Worm (Caenorhabditis elegans) whole organism, L1 larva: ENCODE results near the gene srv-22.

ENCODE experiments used
- aha-1 ChIP-seq: fragments of 150-350 bp; optimal IDR thresholded peaks from 2 replicates; lab custom pipeline; 2014; ENCODE audit warnings: missing biosample characterization, missing genetic modification characterization
- ama-1 ChIP-seq: fragments of 150-350 bp; optimal IDR thresholded peaks from 2 replicates; lab custom pipeline; 2014
- efl-1 ChIP-seq, 4 experiments: fragments of 150-350 bp; optimal IDR thresholded peaks in 3 of 4; peaks in 1 of 4; 1 replicate in 1 of 4; 2 replicates in 3 of 4; lab custom pipeline; 2014; ENCODE audit warnings: missing biosample characterization in 2 of 4, missing genetic modification characterization in 2 of 4, missing genetic modification reagents in 2 of 4
- efl-3 ChIP-seq: fragments of 200-800 bp; sonication (Bioruptor generic); optimal IDR thresholded peaks from 2 replicates; lab custom pipeline; 2018; ENCODE audit warnings: mild to moderate bottlenecking, missing genetic modification characterization, missing compliant biosample characterization
- egl-27 ChIP-seq, 2 experiments: fragments of 150-350 bp in 1 of 2; sonication (generic microtip); optimal IDR thresholded peaks; 3 replicates each; lab custom pipeline; 2017 to 2018; ENCODE audit warnings: missing biosample characterization in 2 of 2, missing genetic modification characterization in 2 of 2, missing genetic modification reagents in 2 of 2
- lin-15B ChIP-seq: fragments of 150-350 bp; sonication (generic microtip); optimal IDR thresholded peaks from 3 replicates; lab custom pipeline; 2014; ENCODE audit warnings: missing biosample characterization, missing genetic modification characterization
- lir-3 ChIP-seq: sonication (generic microtip); optimal IDR thresholded peaks from 2 replicates; lab custom pipeline; 2016; ENCODE audit warnings: mild to moderate bottlenecking, missing genetic modification characterization, moderate library complexity, missing compliant biosample characterization; ENCODE audit not compliant: poor library complexity
- nhr-11 ChIP-seq: fragments of 150-350 bp; optimal IDR thresholded peaks from 2 replicates; lab custom pipeline; 2014; ENCODE audit warnings: missing biosample characterization, missing genetic modification characterization
- nhr-12 ChIP-seq: sonication (generic microtip); optimal IDR thresholded peaks from 2 replicates; lab custom pipeline; 2017; ENCODE audit warnings: missing biosample characterization, missing genetic modification characterization
- nhr-19 ChIP-seq: fragments of 200-800 bp; sonication (Bioruptor generic); conservative IDR thresholded peaks from 2 replicates; pipeline ENCODE4 v1.3.6; 2022; ENCODE audit warnings: missing genetic modification characterization, missing compliant biosample characterization
- nhr-90 ChIP-seq: sonication (generic microtip); optimal IDR thresholded peaks from 2 replicates; lab custom pipeline; 2016; ENCODE audit warnings: mild to moderate bottlenecking, missing genetic modification characterization, missing compliant biosample characterization; ENCODE audit not compliant: poor library complexity
- snpc-4 ChIP-seq: fragments of 150-350 bp; optimal IDR thresholded peaks from 2 replicates; lab custom pipeline; 2014; ENCODE audit warnings: missing biosample characterization, missing genetic modification characterization

ce11 chrIV:5870072-5870471 lies 9.7 kb downstream of the srv-22 start, which contains the start of gene srv-17:
- TF ChIP-seq ama-1 (lab: Kevin White, UChicago) (no peak), egl-27 (tag; optimal IDR thresholded peaks at IDR 0.05; lab: Kevin White, UChicago) (no peak), lir-3 (tag; lab: Kevin White, UChicago) (no peak), nhr-12 (tag; lab: Kevin White, UChicago) (no peak), snpc-4 (tag; lab: Kevin White, UChicago) (no peak), nhr-19 (GFP tag; lab: Robert Waterston, UW) (no peak), aha-1 (no peak), efl-1 (optimal IDR thresholded peaks at IDR 0.05; lab: Kevin White, UChicago) (no peak), efl-1 (GFP tag; optimal IDR thresholded peaks at IDR 0.05 in 1 of 2; lab: Kevin White, UChicago) (no peak), efl-3 (no peak), nhr-90 (tag; lab: Kevin White, UChicago) (no peak), lin-15B (tag; lab: Kevin White, UChicago) (no peak), nhr-11 (tag; lab: Kevin White, UChicago) (no peak)
